In genomic region chrX:11806196-11806595, dm6 we compare ENCODE assay signal across 5 fruit fly cellular contexts.
TF ChIP-seq lines count a peak whose summit lies in the region.

No protein-coding gene starts in this region.

- TF ChIP-seq CTCF in whole organism, embryonic (GFP tag; optimal IDR thresholded peaks at IDR 0.05; lab: Kevin White, UChicago) = no peak

TF ChIP-seq in whole organism, adult, 20 proteins besides CTCF, POLR2A, EP300 and RAD21 (continues in another document):
- TF ChIP-seq bab1 (GFP tag; optimal IDR thresholded peaks at IDR 0.05; lab: Kevin White, UChicago) = peak; percentile 37
- TF ChIP-seq CG7101 (tag; optimal IDR thresholded peaks at IDR 0.05; lab: Kevin White, UChicago) = peak; percentile 66
- TF ChIP-seq Clk (GFP tag; optimal IDR thresholded peaks at IDR 0.05; lab: Kevin White, UChicago) = no peak
- peak; percentile 1 for TF ChIP-seq toe (GFP tag; optimal IDR thresholded peaks at IDR 0.05; lab: Kevin White, UChicago)
- no peak for TF ChIP-seq cnc (optimal IDR thresholded peaks at IDR 0.05; lab: Kevin White, UChicago)
- peak; percentile 35 for TF ChIP-seq cic (GFP tag; optimal IDR thresholded peaks at IDR 0.05; lab: Kevin White, UChicago)
- peak; percentile 73 for TF ChIP-seq kay (GFP tag; lab: Kevin White, UChicago; ENCODE audit: borderline replicate concordance)
- peak; percentile 85 for TF ChIP-seq Crg-1 (GFP tag; optimal IDR thresholded peaks at IDR 0.05; lab: Kevin White, UChicago)
- TF ChIP-seq Hr96 (GFP tag; optimal IDR thresholded peaks at IDR 0.05; lab: Kevin White, UChicago) = no peak
- TF ChIP-seq CG14711 (tag; optimal IDR thresholded peaks at IDR 0.05; lab: Kevin White, UChicago) = peak; percentile 48
- TF ChIP-seq CG11617 (GFP tag; optimal IDR thresholded peaks at IDR 0.05; lab: Kevin White, UChicago) = no peak
- TF ChIP-seq CG33017 (tag; optimal IDR thresholded peaks at IDR 0.05; lab: Kevin White, UChicago) = peak; percentile 7
- TF ChIP-seq pad (GFP tag; optimal IDR thresholded peaks at IDR 0.05; lab: Kevin White, UChicago) = peak; percentile 61
- TF ChIP-seq tj (GFP tag; optimal IDR thresholded peaks at IDR 0.05; lab: Kevin White, UChicago) = peak; percentile 50
- TF ChIP-seq CG7045 (GFP tag; optimal IDR thresholded peaks at IDR 0.05; lab: Kevin White, UChicago) = no peak
- TF ChIP-seq CG12768 (GFP tag; optimal IDR thresholded peaks at IDR 0.05; lab: Kevin White, UChicago) = peak; percentile 42
- TF ChIP-seq CG1620 (GFP tag; optimal IDR thresholded peaks at IDR 0.05; lab: Kevin White, UChicago) = peak; percentile 71
- TF ChIP-seq Mnt (GFP tag; optimal IDR thresholded peaks at IDR 0.05; lab: Kevin White, UChicago) = peak; percentile 76

TF ChIP-seq in whole organism, embryonic, 481 proteins besides CTCF, POLR2A, EP300 and RAD21 (continues in another document):
- TF ChIP-seq ase (GFP tag; IDR thresholded peaks at IDR 0.05; lab: Robert Waterston, UW) (no peak), CG17328 (GFP tag; IDR thresholded peaks at IDR 0.05; lab: Robert Waterston, UW) (no peak), sug (tag; optimal IDR thresholded peaks at IDR 0.05; lab: Kevin White, UChicago) (peak; percentile 37), CG2120 (GFP tag; optimal IDR thresholded peaks at IDR 0.05; lab: Kevin White, UChicago) (peak; percentile 43), Pdp1 (GFP tag; optimal IDR thresholded peaks at IDR 0.05; lab: Kevin White, UChicago) (peak in 1 of 2 experiments; percentile 15), phol (tag; optimal IDR thresholded peaks at IDR 0.05; lab: Kevin White, UChicago) (no peak), slp2 (GFP tag; optimal IDR thresholded peaks at IDR 0.05; lab: Kevin White, UChicago) (no peak), CG16779 (GFP tag; IDR thresholded peaks at IDR 0.05; lab: Robert Waterston, UW) (no peak), Meics (GFP tag; optimal IDR thresholded peaks at IDR 0.05; lab: Kevin White, UChicago) (no peak), CG9932 (GFP tag; IDR thresholded peaks at IDR 0.05; lab: Robert Waterston, UW) (peak; percentile 45; the same call in 1 of the 2 replicates), zf30C (GFP tag; optimal IDR thresholded peaks at IDR 0.05; lab: Kevin White, UChicago) (peak; percentile 19), Xrp1 (GFP tag; IDR thresholded peaks at IDR 0.05; lab: Robert Waterston, UW) (peak; percentile 20; the same call in 1 of the 2 replicates), amos (GFP tag; IDR thresholded peaks at IDR 0.05; lab: Robert Waterston, UW; ENCODE audit: partially characterized antibody) (0 out of 2 replicates have a peak, but pooled peaks have one; percentile 21), bab2 (GFP tag; optimal IDR thresholded peaks at IDR 0.05; lab: Kevin White, UChicago) (no peak), Taf1 (GFP tag; IDR thresholded peaks at IDR 0.05; lab: Robert Waterston, UW) (no peak), Ptx1 (GFP tag; IDR thresholded peaks at IDR 0.05; lab: Robert Waterston, UW) (0 out of 2 replicates have a peak, but pooled peaks have one; percentile 14), Max (GFP tag; optimal IDR thresholded peaks at IDR 0.05; lab: Kevin White, UChicago) (peak; percentile 32), Fer1 (GFP tag; optimal IDR thresholded peaks at IDR 0.05; lab: Kevin White, UChicago) (peak; percentile 17)

TF ChIP-seq in whole organism, prepupa, 60 proteins besides CTCF, POLR2A, EP300 and RAD21 (continues in another document):
- TF ChIP-seq lz (GFP tag; optimal IDR thresholded peaks at IDR 0.05; lab: Kevin White, UChicago) (no peak), CG7368 (GFP tag; optimal IDR thresholded peaks at IDR 0.05; lab: Kevin White, UChicago) (no peak), Hr4 (GFP tag; optimal IDR thresholded peaks at IDR 0.05; lab: Kevin White, UChicago) (no peak), Eip93F (GFP tag; optimal IDR thresholded peaks at IDR 0.05; lab: Kevin White, UChicago) (peak; percentile 46), eg (GFP tag; IDR thresholded peaks at IDR 0.05; lab: Robert Waterston, UW) (0 out of 3 replicates have a peak, but pooled peaks have one; percentile 41), CG4318 (GFP tag; optimal IDR thresholded peaks at IDR 0.05; lab: Kevin White, UChicago) (no peak), CG6854 (GFP tag; optimal IDR thresholded peaks at IDR 0.05; lab: Kevin White, UChicago) (peak; percentile 19), svp (GFP tag; lab: Kevin White, UChicago) (peak; percentile 87), CG8319 (GFP tag; optimal IDR thresholded peaks at IDR 0.05; lab: Kevin White, UChicago) (no peak), CG6163 (GFP tag; IDR thresholded peaks at IDR 0.05; lab: Robert Waterston, UW) (peak; percentile 38; the same call in 1 of the 3 replicates), dac (GFP tag; optimal IDR thresholded peaks at IDR 0.05; lab: Kevin White, UChicago) (no peak), ss (GFP tag; optimal IDR thresholded peaks at IDR 0.05; lab: Kevin White, UChicago) (peak in 1 of 2 experiments; percentile 35), acj6 (GFP tag; optimal IDR thresholded peaks at IDR 0.05; lab: Kevin White, UChicago) (no peak), cyc (GFP tag; optimal IDR thresholded peaks at IDR 0.05; lab: Kevin White, UChicago) (no peak), CG1621 (tag; optimal IDR thresholded peaks at IDR 0.05; lab: Kevin White, UChicago) (peak; percentile 37), OdsH (GFP tag; optimal IDR thresholded peaks at IDR 0.05; lab: Kevin White, UChicago) (peak; percentile 4), topi (GFP tag; optimal IDR thresholded peaks at IDR 0.05; lab: Kevin White, UChicago) (peak; percentile 7), net (GFP tag; optimal IDR thresholded peaks at IDR 0.05; lab: Kevin White, UChicago) (peak; percentile 20), Eip75B (GFP tag; optimal IDR thresholded peaks at IDR 0.05; lab: Kevin White, UChicago) (no peak), achi (GFP tag; optimal IDR thresholded peaks at IDR 0.05; lab: Kevin White, UChicago) (peak; percentile 88)

TF ChIP-seq in whole organism, pupa, 21 proteins besides CTCF, POLR2A, EP300 and RAD21:
- TF ChIP-seq gl (tag; optimal IDR thresholded peaks at IDR 0.05; lab: Kevin White, UChicago) = peak; percentile 5
- TF ChIP-seq CG12605 (GFP tag; IDR thresholded peaks at IDR 0.05; lab: Robert Waterston, UW) = no peak
- no peak for TF ChIP-seq CG8159 (tag; optimal IDR thresholded peaks at IDR 0.05; lab: Kevin White, UChicago)
- TF ChIP-seq CG32121 (GFP tag; IDR thresholded peaks at IDR 0.05; lab: Robert Waterston, UW) = 0 out of 2 replicates have a peak, but pooled peaks have one; percentile 16
- no peak for TF ChIP-seq D1 (tag; optimal IDR thresholded peaks at IDR 0.05; lab: Kevin White, UChicago)
- 0 out of 2 replicates have a peak, but pooled peaks have one; percentile 20 for TF ChIP-seq Ets98B (GFP tag; IDR thresholded peaks at IDR 0.05; lab: Robert Waterston, UW)
- 0 out of 3 replicates have a peak, but pooled peaks have one; percentile 42 for TF ChIP-seq CG4496 (GFP tag; IDR thresholded peaks at IDR 0.05; lab: Robert Waterston, UW)
- TF ChIP-seq CG10348 (GFP tag; IDR thresholded peaks at IDR 0.05; lab: Robert Waterston, UW) = no peak

TF ChIP-seq in whole organism, wandering third instar larva, 38 proteins besides CTCF, POLR2A, EP300 and RAD21 (continues in another document):
- TF ChIP-seq Rel (GFP tag; optimal IDR thresholded peaks at IDR 0.05; lab: Kevin White, UChicago) (no peak), Rel (tag; optimal IDR thresholded peaks at IDR 0.05; lab: Kevin White, UChicago) (peak; percentile 55), dl (GFP tag; optimal IDR thresholded peaks at IDR 0.05; lab: Kevin White, UChicago; ENCODE audit: insufficient read depth in 1 of 2, partially characterized antibody in 2 of 2) (no peak), GATAd (GFP tag; optimal IDR thresholded peaks at IDR 0.05; lab: Kevin White, UChicago) (no peak), Abd-B (GFP tag; optimal IDR thresholded peaks at IDR 0.05; lab: Kevin White, UChicago) (no peak), fru (GFP tag; optimal IDR thresholded peaks at IDR 0.05; lab: Kevin White, UChicago) (no peak), HLH106 (tag; optimal IDR thresholded peaks at IDR 0.05; lab: Kevin White, UChicago) (peak; percentile 18), CrebA (GFP tag; optimal IDR thresholded peaks at IDR 0.05; lab: Kevin White, UChicago; ENCODE audit: borderline replicate concordance) (peak; percentile 95), Vsx2 (GFP tag; optimal IDR thresholded peaks at IDR 0.05; lab: Kevin White, UChicago; ENCODE audit: partially characterized antibody) (no peak), Hr83 (GFP tag; optimal IDR thresholded peaks at IDR 0.05; lab: Kevin White, UChicago; ENCODE audit: poor library complexity, severe bottlenecking) (no peak), N (GFP tag; optimal IDR thresholded peaks at IDR 0.05; lab: Kevin White, UChicago) (no peak), tai (GFP tag; optimal IDR thresholded peaks at IDR 0.05; lab: Kevin White, UChicago) (no peak), brk (GFP tag; optimal IDR thresholded peaks at IDR 0.05; lab: Kevin White, UChicago) (no peak), Jra (GFP tag; optimal IDR thresholded peaks at IDR 0.05; lab: Kevin White, UChicago) (no peak), psq (GFP tag; optimal IDR thresholded peaks at IDR 0.05; lab: Kevin White, UChicago) (no peak), sage (GFP tag; optimal IDR thresholded peaks at IDR 0.05; lab: Kevin White, UChicago) (peak; percentile 24), woc (GFP tag; optimal IDR thresholded peaks at IDR 0.05; lab: Kevin White, UChicago) (no peak), CG32264 (GFP tag; optimal IDR thresholded peaks at IDR 0.05; lab: Kevin White, UChicago) (peak; percentile 10), Mio (GFP tag; optimal IDR thresholded peaks at IDR 0.05; lab: Kevin White, UChicago) (no peak), Hr78 (GFP tag; optimal IDR thresholded peaks at IDR 0.05; lab: Kevin White, UChicago) (no peak), ey (GFP tag; optimal IDR thresholded peaks at IDR 0.05; lab: Kevin White, UChicago) (no peak), sv (GFP tag; optimal IDR thresholded peaks at IDR 0.05; lab: Kevin White, UChicago) (no peak), dmrt93B (GFP tag; optimal IDR thresholded peaks at IDR 0.05; lab: Kevin White, UChicago) (no peak), pan (optimal IDR thresholded peaks at IDR 0.05; lab: Kevin White, UChicago) (no peak), Myc (optimal IDR thresholded peaks at IDR 0.05; lab: Kevin White, UChicago) (no peak), Hnf4 (GFP tag; optimal IDR thresholded peaks at IDR 0.05; lab: Kevin White, UChicago) (peak; percentile 59), CG9705 (GFP tag; optimal IDR thresholded peaks at IDR 0.05; lab: Kevin White, UChicago) (peak; percentile 29), dsf (GFP tag; optimal IDR thresholded peaks at IDR 0.05; lab: Kevin White, UChicago; ENCODE audit: borderline replicate concordance) (no peak), OdsH (GFP tag; optimal IDR thresholded peaks at IDR 0.05; lab: Kevin White, UChicago) (peak; percentile 49), jim (GFP tag; optimal IDR thresholded peaks at IDR 0.05; lab: Kevin White, UChicago) (no peak), h (GFP tag; optimal IDR thresholded peaks at IDR 0.05; lab: Kevin White, UChicago) (peak; percentile 51), lola (GFP tag; optimal IDR thresholded peaks at IDR 0.05; lab: Kevin White, UChicago) (no peak), rgr (GFP tag; optimal IDR thresholded peaks at IDR 0.05; lab: Kevin White, UChicago) (peak; percentile 48)
